Worm (Caenorhabditis elegans) whole organism, L1 larva: ENCODE measurements around the gene sec-23.
"Not testable (repeated sequence)": the region's sequence is repeated elsewhere in the genome, so short reads cannot be mapped to it uniquely, and the experiment has no call there.

ENCODE experiments used
- aha-1 ChIP-seq: fragments of 150-350 bp; optimal IDR thresholded peaks from 2 replicates; lab custom pipeline; 2014; ENCODE audit warnings: missing biosample characterization, missing genetic modification characterization
- dpl-1 ChIP-seq, 3 experiments: fragments of 150-350 bp in 2 of 3; sonication (generic microtip) in 1 of 3; optimal IDR thresholded peaks; 2 replicates each; lab custom pipeline; 2014 to 2017; ENCODE audit warnings: missing biosample characterization in 3 of 3, missing genetic modification characterization in 3 of 3, missing genetic modification reagents in 3 of 3
- dsc-1 ChIP-seq: sonication (generic microtip); optimal IDR thresholded peaks from 2 replicates; lab custom pipeline; 2016; ENCODE audit warnings: mild to moderate bottlenecking, missing genetic modification characterization, missing compliant biosample characterization
- egl-27 ChIP-seq, 2 experiments: fragments of 150-350 bp in 1 of 2; sonication (generic microtip); optimal IDR thresholded peaks; 3 replicates each; lab custom pipeline; 2017 to 2018; ENCODE audit warnings: missing biosample characterization in 2 of 2, missing genetic modification characterization in 2 of 2, missing genetic modification reagents in 2 of 2
- elt-2 ChIP-seq: sonication (generic microtip); optimal IDR thresholded peaks from 2 replicates; lab custom pipeline; 2016; ENCODE audit warnings: missing genetic modification characterization, mild to moderate bottlenecking, inconsistent platforms, missing compliant biosample characterization, missing genetic modification reagents
- elt-3 ChIP-seq, 6 experiments: fragments of 150-350 bp in 1 of 6; sonication (generic microtip); optimal IDR thresholded peaks; 2 replicates each; lab custom pipeline; 2017 to 2018; ENCODE audit warnings: missing biosample characterization in 6 of 6, missing genetic modification characterization in 6 of 6, inconsistent platforms in 1 of 6
- nhr-12 ChIP-seq: sonication (generic microtip); optimal IDR thresholded peaks from 2 replicates; lab custom pipeline; 2017; ENCODE audit warnings: missing biosample characterization, missing genetic modification characterization
- nhr-28 ChIP-seq: fragments of 150-350 bp; optimal IDR thresholded peaks from 2 replicates; lab custom pipeline; 2014; ENCODE audit warnings: missing biosample characterization, missing genetic modification characterization
- swsn-7 ChIP-seq: sonication (generic microtip); optimal IDR thresholded peaks from 2 replicates; lab custom pipeline; 2016; ENCODE audit warnings: missing genetic modification characterization, missing compliant biosample characterization
- zag-1 ChIP-seq: fragments of 150-350 bp; optimal IDR thresholded peaks from 2 replicates; lab custom pipeline; 2014; ENCODE audit warnings: missing biosample characterization, missing genetic modification characterization

- TF ChIP-seq aha-1 (tag; lab: Kevin White, UChicago); dsc-1 (tag; lab: Kevin White, UChicago); swsn-7 (tag; lab: Kevin White, UChicago); elt-3 (tag; optimal IDR thresholded peaks at IDR 0.05; lab: Kevin White, UChicago); zag-1 (tag; lab: Kevin White, UChicago); dpl-1 (GFP tag; optimal IDR thresholded peaks at IDR 0.05; lab: Kevin White, UChicago); egl-27 (tag; optimal IDR thresholded peaks at IDR 0.05; lab: Kevin White, UChicago); nhr-28 (tag; lab: Kevin White, UChicago); nhr-12 (tag; lab: Kevin White, UChicago); elt-2 (tag; lab: Kevin White, UChicago): not testable (repeated sequence)
Observed at ce11 chrV:20088340-20088739, 2.7 kb upstream of the sec-23 start.
